Worm (Caenorhabditis elegans): ENCODE results near the gene Y38E10A.33.

DNA sequence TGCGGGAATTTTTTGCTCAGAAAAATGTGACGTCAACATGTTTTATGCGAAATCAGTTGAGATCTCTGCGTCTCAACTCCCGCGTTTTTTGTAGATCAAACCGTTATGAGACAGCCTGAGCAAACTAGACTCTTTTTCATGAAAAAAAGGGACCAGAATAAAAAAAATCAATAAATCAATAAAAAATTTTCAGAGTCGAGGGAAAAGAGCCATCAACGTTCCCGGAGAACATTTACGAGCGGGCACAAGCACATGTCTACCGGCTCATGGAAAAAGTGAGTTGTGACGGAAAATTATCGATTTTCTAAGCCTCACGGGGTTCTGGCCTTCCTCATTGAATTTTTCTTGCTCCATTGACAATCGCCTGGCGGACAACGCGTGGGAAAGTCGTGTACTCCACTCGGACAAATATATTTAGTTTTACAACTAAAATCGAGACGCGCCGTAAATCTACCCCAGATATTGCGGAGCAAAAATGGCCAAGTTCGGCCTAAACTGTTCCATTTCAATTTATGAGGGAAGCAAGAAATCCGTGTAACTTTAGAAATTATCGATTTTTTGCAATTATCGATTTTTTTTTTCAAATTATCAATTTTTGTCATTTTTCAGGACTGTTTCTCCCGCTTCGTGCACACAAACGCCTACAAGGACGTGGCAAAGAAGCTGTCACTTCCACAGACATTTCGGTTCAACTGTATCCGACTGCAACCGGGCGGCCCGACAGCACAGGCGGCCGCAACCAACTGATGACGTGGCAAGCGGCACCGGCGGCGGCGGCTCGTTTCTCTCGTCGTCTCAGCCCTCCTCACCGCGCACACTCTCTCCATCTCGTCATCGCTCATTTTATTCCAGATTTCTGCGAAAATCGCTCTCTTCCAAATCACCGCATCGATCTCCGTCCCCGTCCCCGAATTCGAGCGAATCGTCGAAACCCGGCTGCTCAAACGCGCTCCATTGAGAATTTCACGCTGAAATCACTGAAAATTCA, 8.3 kb downstream of the Y38E10A.33 start:
- TF ChIP-seq elt-1 (tag; optimal IDR thresholded peaks at IDR 0.05; ENCODE audit: borderline replicate concordance, insufficient read depth) (no peak), ces-1 (GFP tag; optimal IDR thresholded peaks at IDR 0.05) (no peak), ztf-11 (tag; optimal IDR thresholded peaks at IDR 0.05) (no peak), nhr-28 (tag; optimal IDR thresholded peaks at IDR 0.05) (no peak), lsy-2 (tag; optimal IDR thresholded peaks at IDR 0.05) (no peak), unc-39 (tag; optimal IDR thresholded peaks at IDR 0.05) (no peak)
